Worm (Caenorhabditis elegans) whole organism, L4 larva: ENCODE results near the gene W07E6.5.

ENCODE experiments used
- Y5F2A.4 ChIP-seq: fragments of 200-800 bp; sonication (Bioruptor generic); optimal IDR thresholded peaks from 2 replicates; lab custom pipeline; 2018; ENCODE audit warnings: mild to moderate bottlenecking, missing genetic modification characterization, missing compliant biosample characterization
- fos-1 ChIP-seq: fragments of 150-350 bp; optimal IDR thresholded peaks from 2 replicates; lab custom pipeline; 2014; ENCODE audit warnings: missing biosample characterization, missing genetic modification characterization
- lsy-2 ChIP-seq, 2 experiments: fragments of 150-350 bp in 1 of 2; sonication (generic microtip) in 1 of 2; optimal IDR thresholded peaks; 2 replicates each; lab custom pipeline; 2014 to 2017; ENCODE audit warnings: missing biosample characterization in 2 of 2, missing genetic modification characterization in 2 of 2
- nhr-10 ChIP-seq: fragments of 150-350 bp; optimal IDR thresholded peaks from 2 replicates; lab custom pipeline; 2014; ENCODE audit warnings: missing biosample characterization, missing genetic modification characterization
- nhr-76 ChIP-seq: fragments of 150-350 bp; optimal IDR thresholded peaks from 2 replicates; lab custom pipeline; 2014; ENCODE audit warnings: missing biosample characterization, missing genetic modification characterization
- pqm-1 ChIP-seq: sonication (generic microtip); optimal IDR thresholded peaks from 2 replicates; lab custom pipeline; 2017; ENCODE audit warnings: missing biosample characterization, missing genetic modification characterization
- rbr-2 ChIP-seq: sonication (generic microtip); optimal IDR thresholded peaks from 2 replicates; lab custom pipeline; 2016; ENCODE audit warnings: missing genotype, missing genetic modification characterization, missing compliant biosample characterization
- saeg-2 ChIP-seq: fragments of 200-800 bp; sonication (Bioruptor generic); IDR thresholded peaks from 2 replicates; pipeline ENCODE4 v1.3.6; 2022; ENCODE audit warnings: missing genetic modification reagents, missing genetic modification characterization, missing compliant biosample characterization
- unc-39 ChIP-seq: sonication (generic microtip); optimal IDR thresholded peaks from 2 replicates; lab custom pipeline; 2017; ENCODE audit warnings: missing biosample characterization, missing genetic modification characterization

DNA sequence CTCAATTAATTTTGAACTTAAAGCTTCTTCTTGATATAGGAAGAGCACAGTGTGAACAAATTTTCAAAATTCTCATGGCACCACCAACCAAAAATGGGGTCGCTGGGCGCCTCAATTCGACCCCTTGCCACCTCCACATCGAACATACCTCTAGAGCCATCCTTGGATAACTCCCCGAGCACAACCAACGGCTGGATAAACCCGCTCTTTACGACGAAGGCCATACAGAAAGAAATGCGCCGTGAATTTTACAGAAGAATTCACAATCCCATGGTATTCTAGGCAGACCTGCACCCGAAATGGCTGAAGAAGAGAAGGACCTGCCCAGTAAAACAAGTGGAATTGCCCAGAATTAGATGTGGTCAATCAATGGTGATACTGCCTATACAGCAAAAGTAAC is 29.3 kb downstream of the W07E6.5 start:
- TF ChIP-seq nhr-10 (tag; lab: Kevin White, UChicago) (no peak), pqm-1 (tag; lab: Kevin White, UChicago) (no peak), fos-1 (tag; lab: Kevin White, UChicago) (no peak), saeg-2 (GFP tag; lab: Robert Waterston, UW) (no peak), rbr-2 (tag; lab: Kevin White, UChicago) (no peak), nhr-76 (tag; lab: Kevin White, UChicago) (no peak), lsy-2 (tag; optimal IDR thresholded peaks at IDR 0.05; lab: Kevin White, UChicago) (no peak), unc-39 (tag; lab: Kevin White, UChicago) (no peak), Y5F2A.4 (GFP tag; lab: Kevin White, UChicago) (no peak)
